Fruit fly (Drosophila melanogaster) whole organism, embryonic: Measurements from ENCODE around the gene kirre.

ENCODE experiments used
- B-H1 ChIP-seq: fragments of 200-800 bp; sonication (Bioruptor generic); IDR thresholded peaks from 3 replicates; pipeline ENCODE4 v1.3.6; 2022; ENCODE audit warnings: missing biosample characterization, missing genetic modification characterization
- CG11560 ChIP-seq: fragments of 200-800 bp; sonication (Bioruptor generic); IDR thresholded peaks from 3 replicates; pipeline ENCODE4 v1.3.6; 2022; ENCODE audit warnings: missing biosample characterization, missing genetic modification characterization
- CG1233 ChIP-seq: fragments of 200-800 bp; sonication (Bioruptor generic); optimal IDR thresholded peaks from 4 replicates; lab custom pipeline; 2018; ENCODE audit warnings: missing biosample characterization, mild to moderate bottlenecking, missing genetic modification characterization
- CG13424 ChIP-seq: fragments of 200-800 bp; sonication (Bioruptor generic); optimal IDR thresholded peaks from 2 replicates; lab custom pipeline; 2019; ENCODE audit warnings: missing biosample characterization, mild to moderate bottlenecking, missing genetic modification characterization, moderate library complexity
- CG14014 ChIP-seq: fragments of 200-800 bp; sonication (Bioruptor generic); IDR thresholded peaks from 2 replicates; pipeline ENCODE4 v1.3.6; 2022; ENCODE audit warnings: missing biosample characterization, missing genetic modification characterization
- CG15601 ChIP-seq: fragments of 200-800 bp; sonication (Bioruptor generic); optimal IDR thresholded peaks from 3 replicates; lab custom pipeline; 2019; ENCODE audit warnings: missing biosample characterization, mild to moderate bottlenecking, missing genetic modification characterization, moderate library complexity
- CG16813 ChIP-seq: fragments of 200-800 bp; sonication (Bioruptor generic); IDR thresholded peaks from 3 replicates; pipeline ENCODE4 v1.3.6; 2022; ENCODE audit warnings: missing biosample characterization, missing genetic modification characterization; ENCODE audit not compliant: partially characterized antibody
- CG17385 ChIP-seq: fragments of 200-800 bp; sonication (Bioruptor generic); optimal IDR thresholded peaks from 3 replicates; lab custom pipeline; 2018; ENCODE audit warnings: missing biosample characterization, mild to moderate bottlenecking, missing genetic modification characterization
- CG2889 ChIP-seq: fragments of 200-800 bp; sonication (Bioruptor generic); IDR thresholded peaks from 3 replicates; pipeline ENCODE4 v1.3.6; 2022; ENCODE audit warnings: missing biosample characterization, missing genetic modification characterization
- CG32772 ChIP-seq: fragments of 200-800 bp; sonication (Bioruptor generic); IDR thresholded peaks from 2 replicates; pipeline ENCODE4 v1.3.6; 2022; ENCODE audit warnings: missing biosample characterization, missing genetic modification characterization
- CG33213 ChIP-seq: fragments of 200-800 bp; sonication (Bioruptor generic); optimal IDR thresholded peaks from 3 replicates; lab custom pipeline; 2016; ENCODE audit warnings: missing biosample characterization, missing genetic modification characterization
- CG34422 ChIP-seq: fragments of 200-800 bp; sonication (Bioruptor generic); IDR thresholded peaks from 3 replicates; pipeline ENCODE4 v1.3.6; 2022; ENCODE audit warnings: missing biosample characterization, missing genetic modification characterization
- CG4424 ChIP-seq: fragments of 200-800 bp; sonication (Bioruptor generic); optimal IDR thresholded peaks from 3 replicates; lab custom pipeline; 2016; ENCODE audit warnings: missing biosample characterization, missing genetic modification characterization
- CG6791 ChIP-seq: fragments of 200-800 bp; sonication (Bioruptor generic); IDR thresholded peaks from 3 replicates; pipeline ENCODE4 v1.3.6; 2022; ENCODE audit warnings: missing biosample characterization, missing genetic modification characterization; ENCODE audit not compliant: partially characterized antibody
- CG6813 ChIP-seq: fragments of 200-800 bp; sonication (Bioruptor generic); optimal IDR thresholded peaks from 2 replicates; lab custom pipeline; 2017; ENCODE audit warnings: missing biosample characterization, missing genetic modification characterization, mild to moderate bottlenecking, moderate library complexity, missing genetic modification reagents
- CG7271 ChIP-seq: fragments of 200-800 bp; sonication (Bioruptor generic); optimal IDR thresholded peaks from 2 replicates; lab custom pipeline; 2018; ENCODE audit warnings: missing biosample characterization, mild to moderate bottlenecking, missing genetic modification characterization, moderate library complexity
- CG8290 ChIP-seq, 3 experiments: fragments of 200-800 bp; sonication (Bioruptor generic); optimal IDR thresholded peaks; 2 replicates each; lab custom pipeline; 2016 to 2019; ENCODE audit warnings: missing biosample characterization in 3 of 3, missing genetic modification characterization in 3 of 3, mild to moderate bottlenecking in 2 of 3, moderate library complexity in 1 of 3
- CG8478 ChIP-seq: fragments of >200 bp; optimal IDR thresholded peaks from 2 replicates; lab custom pipeline; 2018
- CG9727 ChIP-seq: fragments of 200-800 bp; sonication (Bioruptor generic); optimal IDR thresholded peaks from 3 replicates; lab custom pipeline; 2017; ENCODE audit warnings: missing biosample characterization, mild to moderate bottlenecking, missing genetic modification characterization
- CG9797 ChIP-seq: fragments of 200-800 bp; sonication (Bioruptor generic); optimal IDR thresholded peaks from 3 replicates; lab custom pipeline; 2018; ENCODE audit warnings: missing biosample characterization, mild to moderate bottlenecking, missing genetic modification characterization
- Chrac-16 ChIP-seq: fragments of 200-800 bp; sonication (Bioruptor generic); optimal IDR thresholded peaks from 3 replicates; lab custom pipeline; 2016; ENCODE audit warnings: missing biosample characterization, missing genetic modification characterization
- Fer3 ChIP-seq: fragments of 200-800 bp; sonication (Bioruptor generic); optimal IDR thresholded peaks from 2 replicates; lab custom pipeline; 2018; ENCODE audit warnings: missing biosample characterization, mild to moderate bottlenecking, missing genetic modification characterization, moderate library complexity
- HLH54F ChIP-seq: fragments of 200-800 bp; sonication (Bioruptor generic); optimal IDR thresholded peaks from 3 replicates; lab custom pipeline; 2016; ENCODE audit warnings: missing biosample characterization, missing genetic modification characterization
- Hmx ChIP-seq: fragments of 200-800 bp; sonication (Bioruptor generic); optimal IDR thresholded peaks from 2 replicates; lab custom pipeline; 2016; ENCODE audit warnings: missing biosample characterization, missing genetic modification characterization
- Hr3 ChIP-seq: fragments of 200-800 bp; sonication (Bioruptor generic); optimal IDR thresholded peaks from 3 replicates; lab custom pipeline; 2016; ENCODE audit warnings: missing biosample characterization, missing genetic modification characterization
- Lhr ChIP-seq: fragments of 200-800 bp; sonication (Bioruptor generic); optimal IDR thresholded peaks from 3 replicates; lab custom pipeline; 2017; ENCODE audit warnings: mild to moderate bottlenecking, missing biosample characterization, missing genetic modification reagents, missing genetic modification characterization
- Max ChIP-seq: fragments of 200-800 bp; sonication (Bioruptor generic); optimal IDR thresholded peaks from 2 replicates; lab custom pipeline; 2016; ENCODE audit warnings: missing biosample characterization, mild to moderate bottlenecking, missing genetic modification characterization
- Nf-YA ChIP-seq: fragments of 200-800 bp; sonication (Bioruptor generic); IDR thresholded peaks from 2 replicates; pipeline ENCODE4 v1.3.6; 2022; ENCODE audit warnings: missing biosample characterization, missing genetic modification characterization
- Oli ChIP-seq: fragments of 200-800 bp; sonication (Bioruptor generic); optimal IDR thresholded peaks from 2 replicates; lab custom pipeline; 2018; ENCODE audit warnings: missing biosample characterization, mild to moderate bottlenecking, missing genetic modification characterization, moderate library complexity
- Optix ChIP-seq: fragments of 200-800 bp; sonication (Bioruptor generic); IDR thresholded peaks from 3 replicates; pipeline ENCODE4 v1.3.6; 2022; ENCODE audit warnings: missing biosample characterization, missing genetic modification characterization
- Sry-β ChIP-seq: fragments of 200-800 bp; sonication (Bioruptor generic); optimal IDR thresholded peaks from 2 replicates; lab custom pipeline; 2018; ENCODE audit warnings: missing biosample characterization, mild to moderate bottlenecking, missing genetic modification characterization, moderate library complexity
- aop ChIP-seq: fragments of 200-800 bp; sonication (Bioruptor generic); IDR thresholded peaks from 2 replicates; pipeline ENCODE4 v1.3.6; 2022; ENCODE audit warnings: missing biosample characterization, missing genetic modification characterization
- br ChIP-seq: fragments of >200 bp; optimal IDR thresholded peaks from 2 replicates; lab custom pipeline; 2017
- cas ChIP-seq: fragments of 200-800 bp; sonication (Bioruptor generic); IDR thresholded peaks from 2 replicates; pipeline ENCODE4 v1.3.6; 2022; ENCODE audit warnings: missing biosample characterization, missing genetic modification characterization
- chif ChIP-seq, 2 experiments: fragments of 200-800 bp; sonication (Bioruptor generic); optimal IDR thresholded peaks; 3 replicates each; lab custom pipeline; 2016; ENCODE audit warnings: missing biosample characterization in 2 of 2, missing genetic modification characterization in 2 of 2
- corto ChIP-seq: fragments of 200-800 bp; sonication (Bioruptor generic); optimal IDR thresholded peaks from 2 replicates; lab custom pipeline; 2016; ENCODE audit warnings: missing biosample characterization, mild to moderate bottlenecking, missing genetic modification characterization, moderate library complexity
- dan ChIP-seq: fragments of 200-800 bp; sonication (Bioruptor generic); IDR thresholded peaks from 2 replicates; pipeline ENCODE4 v1.3.6; 2022; ENCODE audit warnings: missing biosample characterization, missing genetic modification characterization
- disco-r ChIP-seq: fragments of 200-800 bp; sonication (Bioruptor generic); optimal IDR thresholded peaks from 2 replicates; lab custom pipeline; 2016; ENCODE audit warnings: missing biosample characterization, missing genetic modification characterization
- en ChIP-seq: fragments of 200-800 bp; sonication (Bioruptor generic); optimal IDR thresholded peaks from 2 replicates; lab custom pipeline; 2016; ENCODE audit warnings: missing biosample characterization, missing genetic modification characterization
- fru ChIP-seq: fragments of >200 bp; optimal IDR thresholded peaks from 2 replicates; lab custom pipeline; 2017
- her ChIP-seq: fragments of 200-800 bp; sonication (Bioruptor generic); optimal IDR thresholded peaks from 2 replicates; lab custom pipeline; 2016; ENCODE audit warnings: missing biosample characterization, missing genetic modification characterization
- ind ChIP-seq: fragments of 200-800 bp; sonication (Bioruptor generic); optimal IDR thresholded peaks from 3 replicates; lab custom pipeline; 2016; ENCODE audit warnings: missing biosample characterization, missing genetic modification characterization
- kni ChIP-seq: fragments of 200-800 bp; sonication (Bioruptor generic); optimal IDR thresholded peaks from 3 replicates; lab custom pipeline; 2017; ENCODE audit warnings: mild to moderate bottlenecking, missing biosample characterization, missing genetic modification reagents, missing genetic modification characterization
- nerfin-1 ChIP-seq: fragments of 200-800 bp; sonication (Bioruptor generic); optimal IDR thresholded peaks from 3 replicates; lab custom pipeline; 2019; ENCODE audit warnings: missing biosample characterization, mild to moderate bottlenecking, missing genetic modification characterization, moderate library complexity
- phol ChIP-seq: fragments of 200-800 bp; sonication (Bioruptor generic); optimal IDR thresholded peaks from 3 replicates; lab custom pipeline; 2018; ENCODE audit warnings: missing biosample characterization, mild to moderate bottlenecking, missing genetic modification characterization, moderate library complexity
- psq ChIP-seq: fragments of 200-800 bp; sonication (Bioruptor generic); optimal IDR thresholded peaks from 2 replicates; lab custom pipeline; 2017; ENCODE audit warnings: missing biosample characterization, missing genetic modification characterization
- schlank ChIP-seq: fragments of 200-800 bp; sonication (Bioruptor generic); optimal IDR thresholded peaks from 2 replicates; lab custom pipeline; 2018; ENCODE audit warnings: missing biosample characterization, mild to moderate bottlenecking, missing genetic modification characterization
- sisA ChIP-seq: fragments of 200-800 bp; sonication (Bioruptor generic); IDR thresholded peaks from 2 replicates; pipeline ENCODE4 v1.3.6; 2022; ENCODE audit warnings: missing biosample characterization, missing genetic modification characterization
- sna ChIP-seq: fragments of 200-800 bp; sonication (Bioruptor generic); IDR thresholded peaks from 2 replicates; pipeline ENCODE4 v1.3.6; 2022; ENCODE audit warnings: missing biosample characterization, missing genetic modification characterization; ENCODE audit not compliant: partially characterized antibody
- stwl ChIP-seq: fragments of 200-800 bp; sonication (Bioruptor generic); optimal IDR thresholded peaks from 3 replicates; lab custom pipeline; 2018; ENCODE audit warnings: missing biosample characterization, mild to moderate bottlenecking, missing genetic modification characterization, moderate library complexity
- usp ChIP-seq: fragments of >200 bp; optimal IDR thresholded peaks from 2 replicates; lab custom pipeline; 2017; ENCODE audit warnings: missing biosample characterization, missing genetic modification characterization
- zfh2 ChIP-seq: fragments of 200-800 bp; sonication (Bioruptor generic); optimal IDR thresholded peaks from 2 replicates; lab custom pipeline; 2016; ENCODE audit warnings: missing biosample characterization, missing genetic modification characterization

The kirre gene

dm6 chrX:3007770-3008169 lies 267.6 kb downstream of the kirre start (continued):
- TF ChIP-seq phol (peak; percentile 70), CG34422 (GFP tag; lab: Robert Waterston, UW) (no peak), CG6791 (GFP tag; lab: Robert Waterston, UW) (no peak), Chrac-16 (GFP tag; lab: Kevin White, UChicago) (peak; percentile 47), CG7271 (tag; lab: Kevin White, UChicago) (peak; percentile 57), sisA (GFP tag; lab: Robert Waterston, UW) (peak; percentile 71), Fer3 (peak; percentile 50), Hr3 (peak; percentile 50), disco-r (no peak), chif (GFP tag; optimal IDR thresholded peaks at IDR 0.05; lab: Kevin White, UChicago) (peak; percentile 34 to 51), en (GFP tag; lab: Kevin White, UChicago) (no peak), CG9797 (GFP tag; lab: Kevin White, UChicago) (no peak), Oli (peak; percentile 62), CG6813 (GFP tag; lab: Kevin White, UChicago) (peak; percentile 28), CG8290 (GFP tag; optimal IDR thresholded peaks at IDR 0.05; lab: Kevin White, UChicago) (peak; percentile 18), CG8290 (tag; optimal IDR thresholded peaks at IDR 0.05; lab: Kevin White, UChicago) (peak in 1 of 2 experiments; percentile 81), usp (GFP tag; lab: Kevin White, UChicago) (no peak), CG1233 (GFP tag; lab: Kevin White, UChicago) (peak; percentile 22), CG14014 (GFP tag; lab: Robert Waterston, UW) (0 out of 2 replicates have a peak, but pooled peaks have one; percentile 35), fru (lab: Kevin White, UChicago) (no peak), sna (GFP tag; lab: Robert Waterston, UW) (no peak), CG32772 (GFP tag; lab: Robert Waterston, UW) (peak; percentile 62), br (no peak), schlank (tag; lab: Kevin White, UChicago) (no peak), HLH54F (GFP tag; lab: Kevin White, UChicago) (peak; percentile 28), nerfin-1 (peak; percentile 59), psq (no peak), Nf-YA (no peak), Sry-β (GFP tag; lab: Kevin White, UChicago) (no peak), cas (GFP tag; lab: Robert Waterston, UW) (no peak), CG9727 (peak; percentile 36), ind (GFP tag; lab: Kevin White, UChicago) (peak; percentile 57), her (GFP tag; lab: Kevin White, UChicago) (peak; percentile 3), Max (GFP tag; lab: Kevin White, UChicago) (no peak), CG2889 (GFP tag; lab: Robert Waterston, UW) (0 out of 3 replicates have a peak, but pooled peaks have one; percentile 23), stwl (tag; lab: Kevin White, UChicago) (no peak), CG8478 (lab: Kevin White, UChicago) (no peak), aop (GFP tag; lab: Robert Waterston, UW) (no peak), dan (GFP tag; lab: Robert Waterston, UW) (no peak), B-H1 (GFP tag; lab: Robert Waterston, UW) (no peak), CG17385 (GFP tag; lab: Kevin White, UChicago) (peak; percentile 25), Lhr (no peak), CG4424 (GFP tag; lab: Kevin White, UChicago) (peak; percentile 56), Hmx (GFP tag; lab: Kevin White, UChicago) (no peak), Optix (no peak), corto (GFP tag; lab: Kevin White, UChicago) (no peak), CG11560 (tag; lab: Robert Waterston, UW) (0 out of 3 replicates have a peak, but pooled peaks have one; percentile 31), CG15601 (peak; percentile 58), CG13424 (peak; percentile 69), CG33213 (GFP tag; lab: Kevin White, UChicago) (no peak), kni (GFP tag; lab: Kevin White, UChicago) (no peak), CG16813 (GFP tag; lab: Robert Waterston, UW) (no peak), zfh2 (GFP tag; lab: Kevin White, UChicago) (no peak)
